Worm (Caenorhabditis elegans): Measurements from ENCODE around the gene lelo-3.

The lelo-3 gene

ce11 chrX:5984581-5985039 lies 37.8 kb downstream of the lelo-3 start, which contains the start of gene klp-13 (continued):
- no peak; the same call in 1 of the 2 replicates for TF ChIP-seq egl-43 (GFP tag; IDR thresholded peaks at IDR 0.05)
- peak; percentile 89 for TF ChIP-seq hmg-1.1 (GFP tag; IDR thresholded peaks at IDR 0.05)
- TF ChIP-seq nhr-111 (GFP tag; optimal IDR thresholded peaks at IDR 0.05): no peak
- peak; percentile 90 for TF ChIP-seq hlh-11 (tag; optimal IDR thresholded peaks at IDR 0.05)
- TF ChIP-seq pqm-1 (tag; optimal IDR thresholded peaks at IDR 0.05): peak; percentile 21
- peak; percentile 64 for TF ChIP-seq nhr-48 (tag; optimal IDR thresholded peaks at IDR 0.05)
- TF ChIP-seq jun-1 (tag; optimal IDR thresholded peaks at IDR 0.05): peak; percentile 68
- peak; percentile 93 for TF ChIP-seq fkh-10 (GFP tag; optimal IDR thresholded peaks at IDR 0.05)
- no peak for TF ChIP-seq gei-8 (GFP tag; optimal IDR thresholded peaks at IDR 0.05)
- TF ChIP-seq arid-1 (GFP tag; conservative IDR thresholded peaks at IDR 0.05): no peak
- no peak; the same call in 1 of the 2 replicates for TF ChIP-seq vab-7 (GFP tag; IDR thresholded peaks at IDR 0.05)
- no peak for TF ChIP-seq ama-1 (optimal IDR thresholded peaks at IDR 0.05)
- TF ChIP-seq unc-130 (GFP tag; optimal IDR thresholded peaks at IDR 0.05): no peak
- TF ChIP-seq nhr-237 (tag; optimal IDR thresholded peaks at IDR 0.05): no peak
- TF ChIP-seq zfp-3 (GFP tag; conservative IDR thresholded peaks at IDR 0.05): no peak
- no peak for TF ChIP-seq egl-27 (tag; optimal IDR thresholded peaks at IDR 0.05)
- no peak for TF ChIP-seq F49E8.2 (tag; optimal IDR thresholded peaks at IDR 0.05; ENCODE audit: borderline replicate concordance)
- TF ChIP-seq mdt-29 (GFP tag; IDR thresholded peaks at IDR 0.05): no peak
- TF ChIP-seq nhr-11 (tag; optimal IDR thresholded peaks at IDR 0.05): peak; percentile 90
- no peak for TF ChIP-seq lin-29 (GFP tag; IDR thresholded peaks at IDR 0.05)
- TF ChIP-seq zfp-2 (tag; optimal IDR thresholded peaks at IDR 0.05): peak; percentile 60
- peak; percentile 85 for TF ChIP-seq rbr-2 (tag; optimal IDR thresholded peaks at IDR 0.05)
- TF ChIP-seq sdz-12 (GFP tag; optimal IDR thresholded peaks at IDR 0.05): no peak
- TF ChIP-seq ceh-62 (tag; optimal IDR thresholded peaks at IDR 0.05): no peak
- TF ChIP-seq aha-1 (tag): peak; percentile 83
- no peak for TF ChIP-seq T20F7.1 (GFP tag; optimal IDR thresholded peaks at IDR 0.05)
- TF ChIP-seq lsy-2 (tag; optimal IDR thresholded peaks at IDR 0.05): peak; percentile 7 to 87
- no peak for TF ChIP-seq php-3 (GFP tag; IDR thresholded peaks at IDR 0.05)
- no peak for TF ChIP-seq D1046.2 (GFP tag; IDR thresholded peaks at IDR 0.05)
- TF ChIP-seq skn-1 (tag; optimal IDR thresholded peaks at IDR 0.05): no peak
- peak; percentile 93 for TF ChIP-seq mep-1 (tag; optimal IDR thresholded peaks at IDR 0.05)
- TF ChIP-seq ceh-28 (tag; optimal IDR thresholded peaks at IDR 0.05): no peak
- peak; percentile 56; the same call in 1 of the 2 replicates for TF ChIP-seq T26A8.4 (GFP tag; IDR thresholded peaks at IDR 0.05)
- peak; percentile 84 for TF ChIP-seq nhr-6 (tag; optimal IDR thresholded peaks at IDR 0.05)
- TF ChIP-seq daf-16 (GFP tag; optimal IDR thresholded peaks at IDR 0.05): no peak
- TF ChIP-seq daf-16 (tag; optimal IDR thresholded peaks at IDR 0.05): peak; percentile 85
- TF ChIP-seq ceh-20 (GFP tag; IDR thresholded peaks at IDR 0.05): peak; percentile 66; the same call in 1 of the 2 replicates
- TF ChIP-seq dve-1 (tag; optimal IDR thresholded peaks at IDR 0.05; ENCODE audit: insufficient read depth): peak; percentile 88
- no peak for TF ChIP-seq Y5F2A.4 (GFP tag; optimal IDR thresholded peaks at IDR 0.05)
- TF ChIP-seq fos-1 (tag; optimal IDR thresholded peaks at IDR 0.05): no peak
- TF ChIP-seq Y75B8A.6 (GFP tag; IDR thresholded peaks at IDR 0.05): no peak
- no peak for TF ChIP-seq dmd-9 (GFP tag; IDR thresholded peaks at IDR 0.05)
- TF ChIP-seq daf-19 (GFP tag; conservative IDR thresholded peaks at IDR 0.05): no peak
- no peak for TF ChIP-seq F10B5.3 (tag; optimal IDR thresholded peaks at IDR 0.05)
- TF ChIP-seq aly-2 (tag; optimal IDR thresholded peaks at IDR 0.05): no peak
- 0 out of 2 replicates have a peak, but pooled peaks have one; percentile 27 for TF ChIP-seq lin-1 (GFP tag; IDR thresholded peaks at IDR 0.05)
- no peak for TF ChIP-seq ceh-44 (GFP tag; IDR thresholded peaks at IDR 0.05)
- peak; percentile 58 for TF ChIP-seq nhr-77 (tag; optimal IDR thresholded peaks at IDR 0.05)
- peak in 1 of 2 experiments; percentile 86 for TF ChIP-seq ZK546.5 (tag; optimal IDR thresholded peaks at IDR 0.05)
- TF ChIP-seq duxl-1 (tag; optimal IDR thresholded peaks at IDR 0.05; ENCODE audit: poor library complexity): peak; percentile 39
- no peak for TF ChIP-seq R02D3.7 (tag; optimal IDR thresholded peaks at IDR 0.05)
- peak; percentile 85 for TF ChIP-seq lin-13 (GFP tag; optimal IDR thresholded peaks at IDR 0.05)

Measured in whole organism, L4 larva.